Worm (Caenorhabditis elegans): ENCODE data around the gene ttr-52.

DNA sequence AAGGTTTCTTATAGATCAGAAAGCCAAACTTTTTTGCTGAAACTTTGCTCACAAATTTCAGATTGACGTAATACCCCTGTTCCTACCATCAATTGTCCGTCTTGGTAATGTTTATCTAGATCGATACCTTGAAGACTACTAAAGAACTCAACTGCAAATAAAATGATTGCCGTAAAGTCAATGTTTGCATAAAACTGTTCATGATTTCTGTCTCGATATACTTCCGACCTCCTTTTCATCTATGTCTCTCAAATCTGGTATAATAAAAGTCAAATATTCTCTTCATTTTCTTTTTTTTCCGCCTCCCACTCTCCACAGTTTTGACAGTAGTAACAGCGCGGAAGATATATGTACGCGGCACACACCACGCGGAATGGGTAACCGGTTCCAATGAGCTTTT lies 986 bp downstream of the ttr-52 start, which contains the start of gene nas-1:
- no peak for TF ChIP-seq pha-4 (tag; optimal IDR thresholded peaks at IDR 0.05)
- TF ChIP-seq unc-62 (GFP tag; optimal IDR thresholded peaks at IDR 0.05): no peak
- TF ChIP-seq F39B2.1 (GFP tag; IDR thresholded peaks at IDR 0.05): no peak
- no peak for TF ChIP-seq F23B12.7 (tag; optimal IDR thresholded peaks at IDR 0.05; ENCODE audit: insufficient read depth)
- TF ChIP-seq lin-40 (tag; optimal IDR thresholded peaks at IDR 0.05): no peak
- TF ChIP-seq ama-1 (optimal IDR thresholded peaks at IDR 0.05): no peak
- TF ChIP-seq ama-1 (GFP tag; optimal IDR thresholded peaks at IDR 0.05): no peak
- no peak for TF ChIP-seq Y56A3A.18 (GFP tag; IDR thresholded peaks at IDR 0.05)

Measured in whole organism, young adult.